Fruit fly (Drosophila melanogaster): ENCODE measurements around the gene Gbeta13F.
A peak's percentile ranks its signal among the peaks of the same experiment; 100 is the strongest.

The Gbeta13F gene

dm6 chrX:15860479-15860878, 564 bp downstream of the Gbeta13F start (continued):
- TF ChIP-seq jumu (GFP tag; optimal IDR thresholded peaks at IDR 0.05) (no peak), CG4404 (GFP tag; IDR thresholded peaks at IDR 0.05) (no peak), CG32772 (GFP tag; IDR thresholded peaks at IDR 0.05) (peak; percentile 91), CG32767 (GFP tag; IDR thresholded peaks at IDR 0.05) (peak; percentile 85), corto (GFP tag; optimal IDR thresholded peaks at IDR 0.05) (no peak), CG10321 (GFP tag; IDR thresholded peaks at IDR 0.05) (peak; percentile 99), Dip3 (GFP tag; optimal IDR thresholded peaks at IDR 0.05) (no peak), E2f2 (GFP tag; IDR thresholded peaks at IDR 0.05) (0 out of 2 replicates have a peak, but pooled peaks have one; percentile 25), CG9437 (GFP tag; optimal IDR thresholded peaks at IDR 0.05) (no peak), wor (GFP tag; IDR thresholded peaks at IDR 0.05) (no peak), dm (GFP tag; optimal IDR thresholded peaks at IDR 0.05) (peak; percentile 29), Atf-2 (GFP tag; optimal IDR thresholded peaks at IDR 0.05) (no peak), sisA (GFP tag; IDR thresholded peaks at IDR 0.05) (no peak), ken (GFP tag; IDR thresholded peaks at IDR 0.05) (no peak), Abd-B (GFP tag; optimal IDR thresholded peaks at IDR 0.05) (peak; percentile 5), CG13123 (GFP tag; optimal IDR thresholded peaks at IDR 0.05) (no peak), ato (GFP tag; IDR thresholded peaks at IDR 0.05; ENCODE audit: partially characterized antibody) (peak; percentile 41; the same call in 1 of the 2 replicates), CG17912 (GFP tag; optimal IDR thresholded peaks at IDR 0.05) (no peak), CG8290 (GFP tag; optimal IDR thresholded peaks at IDR 0.05) (no peak), CG8290 (tag; optimal IDR thresholded peaks at IDR 0.05) (peak in 1 of 2 experiments; percentile 77), eyg (GFP tag; optimal IDR thresholded peaks at IDR 0.05) (no peak), hb (GFP tag; IDR thresholded peaks at IDR 0.05; ENCODE audit: partially characterized antibody) (no peak), lbe (GFP tag; optimal IDR thresholded peaks at IDR 0.05) (no peak), MBD-R2 (GFP tag; IDR thresholded peaks at IDR 0.05) (peak; percentile 41), Drgx (GFP tag; IDR thresholded peaks at IDR 0.05) (peak; percentile 58), gfzf (GFP tag; optimal IDR thresholded peaks at IDR 0.05) (no peak), gsb-n (tag; optimal IDR thresholded peaks at IDR 0.05) (no peak), zf30C (GFP tag; optimal IDR thresholded peaks at IDR 0.05) (no peak), wek (GFP tag; optimal IDR thresholded peaks at IDR 0.05) (no peak), CG7372 (GFP tag; IDR thresholded peaks at IDR 0.05) (no peak), mirr (GFP tag; optimal IDR thresholded peaks at IDR 0.05) (peak; percentile 20), HLH4C (GFP tag; IDR thresholded peaks at IDR 0.05; ENCODE audit: partially characterized antibody) (peak; percentile 15; the same call in 1 of the 3 replicates), CG3847 (GFP tag; IDR thresholded peaks at IDR 0.05) (peak; percentile 31; the same call in 1 of the 2 replicates), CG4328 (GFP tag; optimal IDR thresholded peaks at IDR 0.05) (peak; percentile 50), Hmr (GFP tag; optimal IDR thresholded peaks at IDR 0.05) (peak; percentile 61), CG7556 (GFP tag; optimal IDR thresholded peaks at IDR 0.05) (no peak), btn (GFP tag; optimal IDR thresholded peaks at IDR 0.05) (no peak), Eip74EF (GFP tag; optimal IDR thresholded peaks at IDR 0.05) (no peak)

dm6 chrX:15866032-15866431, 6.1 kb downstream of the Gbeta13F start:
- TF ChIP-seq CG14860 (GFP tag; IDR thresholded peaks at IDR 0.05; ENCODE audit: partially characterized antibody) (no peak), Med (GFP tag) (peak; percentile 20), sens (GFP tag) (peak; percentile 61), p53 (GFP tag; optimal IDR thresholded peaks at IDR 0.05) (no peak)

Measured in whole organism, embryonic.